Worm (Caenorhabditis elegans) whole organism, L4 larva: ENCODE data around the gene nhr-233.

Experiments used
- F49E8.2 ChIP-seq: sonication (generic microtip); optimal IDR thresholded peaks from 2 replicates; lab custom pipeline; 2016; ENCODE audit warnings: missing compliant biosample characterization, mild to moderate bottlenecking, missing genetic modification characterization, borderline replicate concordance
- R02D3.7 ChIP-seq: fragments of 150-350 bp; sonication (generic microtip); optimal IDR thresholded peaks from 3 replicates; lab custom pipeline; 2014; ENCODE audit warnings: missing biosample characterization, missing genetic modification characterization
- Y105C5A.15 ChIP-seq: fragments of 200-800 bp; sonication (Bioruptor generic); IDR thresholded peaks from 2 replicates; pipeline ENCODE4 v1.3.6; 2022; ENCODE audit warnings: missing genetic modification characterization, missing compliant biosample characterization
- Y5F2A.4 ChIP-seq: fragments of 200-800 bp; sonication (Bioruptor generic); optimal IDR thresholded peaks from 2 replicates; lab custom pipeline; 2018; ENCODE audit warnings: mild to moderate bottlenecking, missing genetic modification characterization, missing compliant biosample characterization
- Y75B8A.6 ChIP-seq: fragments of 200-800 bp; sonication (Bioruptor generic); IDR thresholded peaks from 2 replicates; pipeline ENCODE4 v1.3.6; 2022; ENCODE audit warnings: missing genetic modification reagents, missing genetic modification characterization, missing compliant biosample characterization
- ZK337.2 ChIP-seq: fragments of 200-800 bp; sonication (Bioruptor generic); IDR thresholded peaks from 2 replicates; pipeline ENCODE4 v1.3.6; 2022; ENCODE audit warnings: missing genetic modification reagents, missing genetic modification characterization, missing compliant biosample characterization
- attf-4 ChIP-seq: sonication (generic microtip); optimal IDR thresholded peaks from 3 replicates; lab custom pipeline; 2017; ENCODE audit warnings: missing biosample characterization, missing genetic modification characterization
- ceh-32 ChIP-seq: sonication (generic microtip); optimal IDR thresholded peaks from 2 replicates; lab custom pipeline; 2016; ENCODE audit warnings: mild to moderate bottlenecking, missing genetic modification characterization, missing compliant biosample characterization; ENCODE audit not compliant: poor library complexity
- ceh-62 ChIP-seq: sonication (generic microtip); optimal IDR thresholded peaks from 2 replicates; lab custom pipeline; 2017; ENCODE audit warnings: missing biosample characterization, missing genetic modification characterization
- ces-1 ChIP-seq: fragments of 150-350 bp; sonication (generic microtip); optimal IDR thresholded peaks from 4 replicates; lab custom pipeline; 2014; ENCODE audit warnings: missing biosample characterization, missing genetic modification reagents, missing genetic modification characterization
- daf-16 ChIP-seq, 3 experiments: sonication (generic microtip); optimal IDR thresholded peaks; 2 replicates each; lab custom pipeline; 2016 to 2017; ENCODE audit warnings: missing genetic modification characterization in 3 of 3, missing genetic modification reagents in 3 of 3, mild to moderate bottlenecking in 2 of 3, missing compliant biosample characterization in 2 of 3, missing biosample characterization in 1 of 3, moderate library complexity in 1 of 3
- daf-19 ChIP-seq: fragments of 200-800 bp; sonication (Bioruptor generic); conservative IDR thresholded peaks from 2 replicates; pipeline ENCODE4 v1.3.6; 2022; ENCODE audit warnings: missing genetic modification characterization, missing compliant biosample characterization
- dmd-6 ChIP-seq: fragments of 200-800 bp; sonication (Bioruptor generic); IDR thresholded peaks from 2 replicates; pipeline ENCODE4 v1.3.6; 2022; ENCODE audit warnings: missing genetic modification reagents, missing genetic modification characterization, missing compliant biosample characterization
- dmd-9 ChIP-seq: fragments of 200-800 bp; sonication (Bioruptor generic); IDR thresholded peaks from 2 replicates; pipeline ENCODE4 v1.3.6; 2022; ENCODE audit warnings: missing genetic modification reagents, missing genetic modification characterization, missing compliant biosample characterization
- dpl-1 ChIP-seq: fragments of 150-350 bp; optimal IDR thresholded peaks from 2 replicates; lab custom pipeline; 2014; ENCODE audit warnings: missing biosample characterization, missing genetic modification reagents, missing genetic modification characterization
- duxl-1 ChIP-seq: sonication (generic microtip); optimal IDR thresholded peaks from 2 replicates; lab custom pipeline; 2016; ENCODE audit warnings: mild to moderate bottlenecking, missing genetic modification characterization, moderate library complexity, missing compliant biosample characterization; ENCODE audit not compliant: poor library complexity
- dve-1 ChIP-seq: sonication (generic microtip); optimal IDR thresholded peaks from 2 replicates; lab custom pipeline; 2017; ENCODE audit warnings: antibody characterized with exemption, mild to moderate bottlenecking, missing genetic modification characterization, missing compliant biosample characterization; ENCODE audit not compliant: insufficient read depth
- fkh-10 ChIP-seq: fragments of 150-350 bp; optimal IDR thresholded peaks from 2 replicates; lab custom pipeline; 2014; ENCODE audit warnings: missing biosample characterization, missing genetic modification reagents, missing genetic modification characterization
- fos-1 ChIP-seq: fragments of 150-350 bp; optimal IDR thresholded peaks from 2 replicates; lab custom pipeline; 2014; ENCODE audit warnings: missing biosample characterization, missing genetic modification characterization
- gei-8 ChIP-seq: fragments of 200-800 bp; sonication (Bioruptor generic); optimal IDR thresholded peaks from 2 replicates; lab custom pipeline; 2018; ENCODE audit warnings: mild to moderate bottlenecking, missing genetic modification characterization, missing compliant biosample characterization
- hif-1 ChIP-seq, 2 experiments: sonication (generic microtip); optimal IDR thresholded peaks; 2 replicates each; lab custom pipeline; 2016 to 2017; ENCODE audit warnings: missing compliant biosample characterization in 2 of 2, missing genetic modification characterization in 2 of 2, missing genetic modification reagents in 2 of 2, missing genotype in 2 of 2, mild to moderate bottlenecking in 1 of 2
- hlh-11 ChIP-seq: fragments of 200-800 bp; sonication (Bioruptor generic); optimal IDR thresholded peaks from 2 replicates; lab custom pipeline; 2018; ENCODE audit warnings: mild to moderate bottlenecking, missing genetic modification characterization, missing compliant biosample characterization
- hmg-1.1 ChIP-seq: fragments of 200-800 bp; sonication (Bioruptor generic); IDR thresholded peaks from 2 replicates; pipeline ENCODE4 v1.3.6; 2022; ENCODE audit warnings: missing genetic modification reagents, missing genetic modification characterization, missing compliant biosample characterization
- jun-1 ChIP-seq: fragments of 150-350 bp; optimal IDR thresholded peaks from 2 replicates; lab custom pipeline; 2014; ENCODE audit warnings: missing biosample characterization, missing genetic modification reagents, missing genetic modification characterization
- lin-39 ChIP-seq: fragments of 150-350 bp; optimal IDR thresholded peaks from 2 replicates; lab custom pipeline; 2014; ENCODE audit warnings: missing biosample characterization, missing genetic modification reagents, missing genetic modification characterization
- lsy-2 ChIP-seq, 2 experiments: fragments of 150-350 bp in 1 of 2; sonication (generic microtip) in 1 of 2; optimal IDR thresholded peaks; 2 replicates each; lab custom pipeline; 2014 to 2017; ENCODE audit warnings: missing biosample characterization in 2 of 2, missing genetic modification characterization in 2 of 2
- madf-9 ChIP-seq: fragments of 200-800 bp; sonication (Bioruptor generic); conservative IDR thresholded peaks from 2 replicates; pipeline ENCODE4 v1.3.6; 2022; ENCODE audit warnings: missing genetic modification reagents, missing genetic modification characterization, missing compliant biosample characterization
- mdl-1 ChIP-seq, 2 experiments: fragments of 150-350 bp in 1 of 2; sonication (generic microtip) in 1 of 2; optimal IDR thresholded peaks; 2 replicates each; lab custom pipeline; 2014 to 2017; ENCODE audit warnings: missing biosample characterization in 2 of 2, missing genetic modification characterization in 2 of 2
- nhr-10 ChIP-seq: fragments of 150-350 bp; optimal IDR thresholded peaks from 2 replicates; lab custom pipeline; 2014; ENCODE audit warnings: missing biosample characterization, missing genetic modification characterization
- nhr-11 ChIP-seq: fragments of 150-350 bp; optimal IDR thresholded peaks from 2 replicates; lab custom pipeline; 2014; ENCODE audit warnings: missing biosample characterization, missing genetic modification characterization
- nhr-111 ChIP-seq: fragments of 200-800 bp; sonication (Bioruptor generic); optimal IDR thresholded peaks from 2 replicates; lab custom pipeline; 2018; ENCODE audit warnings: mild to moderate bottlenecking, missing genetic modification characterization, missing compliant biosample characterization
- nhr-28 ChIP-seq: fragments of 150-350 bp; optimal IDR thresholded peaks from 2 replicates; lab custom pipeline; 2014; ENCODE audit warnings: missing biosample characterization, missing genetic modification characterization
- nhr-41 ChIP-seq: fragments of 200-800 bp; sonication (Bioruptor generic); IDR thresholded peaks from 2 replicates; pipeline ENCODE4 v1.3.6; 2022; ENCODE audit warnings: missing genetic modification reagents, missing genetic modification characterization, missing compliant biosample characterization
- nhr-77 ChIP-seq: fragments of 150-350 bp; optimal IDR thresholded peaks from 2 replicates; lab custom pipeline; 2014; ENCODE audit warnings: missing biosample characterization, missing genetic modification characterization
- pqm-1 ChIP-seq: sonication (generic microtip); optimal IDR thresholded peaks from 2 replicates; lab custom pipeline; 2017; ENCODE audit warnings: missing biosample characterization, missing genetic modification characterization
- rbr-2 ChIP-seq: sonication (generic microtip); optimal IDR thresholded peaks from 2 replicates; lab custom pipeline; 2016; ENCODE audit warnings: missing genotype, missing genetic modification characterization, missing compliant biosample characterization
- set-16 ChIP-seq: fragments of 200-800 bp; sonication (Bioruptor generic); IDR thresholded peaks from 2 replicates; pipeline ENCODE4 v1.3.6; 2022; ENCODE audit warnings: missing genetic modification reagents, missing genetic modification characterization, missing compliant biosample characterization
- skn-1 ChIP-seq: fragments of 150-350 bp; optimal IDR thresholded peaks from 2 replicates; lab custom pipeline; 2014; ENCODE audit warnings: missing biosample characterization, missing genetic modification characterization
- spr-1 ChIP-seq: sonication (generic microtip); optimal IDR thresholded peaks from 2 replicates; lab custom pipeline; 2016; ENCODE audit warnings: mild to moderate bottlenecking, missing genetic modification characterization, missing compliant biosample characterization
- spr-3 ChIP-seq: fragments of 200-800 bp; sonication (Bioruptor generic); optimal IDR thresholded peaks from 2 replicates; lab custom pipeline; 2018; ENCODE audit warnings: mild to moderate bottlenecking, missing genetic modification characterization, missing compliant biosample characterization
- tra-1 ChIP-seq: fragments of 200-800 bp; sonication (Bioruptor generic); IDR thresholded peaks from 2 replicates; pipeline ENCODE4 v1.3.6; 2022; ENCODE audit warnings: missing genetic modification reagents, missing genetic modification characterization, missing compliant biosample characterization
- unc-39 ChIP-seq: sonication (generic microtip); optimal IDR thresholded peaks from 2 replicates; lab custom pipeline; 2017; ENCODE audit warnings: missing biosample characterization, missing genetic modification characterization
- unc-62 ChIP-seq, 3 experiments: fragments of 150-350 bp in 1 of 3; sonication (generic microtip); optimal IDR thresholded peaks in 2 of 3; peaks in 1 of 3; 1 replicate in 1 of 3; 2 replicates in 2 of 3; lab custom pipeline; 2014 to 2017; ENCODE audit warnings: missing biosample characterization in 3 of 3, missing genetic modification characterization in 3 of 3, missing genetic modification reagents in 3 of 3, missing genotype in 1 of 3
- zag-1 ChIP-seq: fragments of 150-350 bp; optimal IDR thresholded peaks from 2 replicates; lab custom pipeline; 2014; ENCODE audit warnings: missing biosample characterization, missing genetic modification characterization
- zfp-3 ChIP-seq: fragments of 200-800 bp; sonication (Bioruptor generic); conservative IDR thresholded peaks from 2 replicates; pipeline ENCODE4 v1.3.6; 2022; ENCODE audit warnings: missing genetic modification reagents, missing genetic modification characterization, missing compliant biosample characterization

nhr-233 gene

ce11 chrV:16570697-16571096, at the start of gene nhr-233:
TSS of gene nhr-233 (minus strand) at chrV:16570797.
- TF ChIP-seq unc-39, result no peak
- peak in 1 of 2 experiments; percentile 19 for TF ChIP-seq unc-62 (GFP tag; optimal IDR thresholded peaks at IDR 0.05 in 1 of 2; lab: Kevin White, UChicago)
- TF ChIP-seq unc-62 (tag; optimal IDR thresholded peaks at IDR 0.05; lab: Kevin White, UChicago), result no peak
- no peak for TF ChIP-seq R02D3.7

- TF ChIP-seq hif-1 (tag; optimal IDR thresholded peaks at IDR 0.05; lab: Kevin White, UChicago) (no peak), dmd-9 (GFP tag; lab: Robert Waterston, UW) (no peak)
Observed at ce11 chrV:16617462-16617861, 46.9 kb upstream of the nhr-233 start, which contains the start of gene Y70C5A.4. TSS of gene Y70C5A.4 (plus strand) at chrV:16617762.

ce11 chrV:16610791-16611385, 40.3 kb upstream of the nhr-233 start, which contains the start of gene srw-54:
TSS of gene srw-54 (plus strand) at chrV:16611335.
- TF ChIP-seq nhr-11 (tag; lab: Kevin White, UChicago) (no peak), dve-1 (peak; percentile 23), ZK337.2 (GFP tag; lab: Robert Waterston, UW) (no peak), pqm-1 (peak; percentile 29), madf-9 (GFP tag; lab: Robert Waterston, UW) (no peak), nhr-28 (peak; percentile 59), Y105C5A.15 (no peak), lsy-2 (tag; optimal IDR thresholded peaks at IDR 0.05; lab: Kevin White, UChicago) (no peak), set-16 (GFP tag; lab: Robert Waterston, UW) (no peak), skn-1 (tag; lab: Kevin White, UChicago) (no peak), spr-3 (GFP tag; lab: Kevin White, UChicago) (no peak), F49E8.2 (tag; lab: Kevin White, UChicago) (no peak), rbr-2 (tag; lab: Kevin White, UChicago) (no peak), fkh-10 (no peak), attf-4 (tag; lab: Kevin White, UChicago) (no peak), daf-16 (GFP tag; optimal IDR thresholded peaks at IDR 0.05; lab: Kevin White, UChicago) (no peak), daf-16 (tag; optimal IDR thresholded peaks at IDR 0.05; lab: Kevin White, UChicago) (peak; percentile 92), lin-39 (no peak), ceh-62 (tag; lab: Kevin White, UChicago) (no peak), dpl-1 (GFP tag; lab: Kevin White, UChicago) (no peak), dmd-6 (GFP tag; lab: Robert Waterston, UW) (peak; percentile 38; the same call in 1 of the 2 replicates), hlh-11 (no peak), ces-1 (GFP tag; lab: Kevin White, UChicago) (no peak), nhr-41 (GFP tag; lab: Robert Waterston, UW) (no peak), jun-1 (no peak)
- TF ChIP-seq, all 104 proteins: peak for 5

- no peak for TF ChIP-seq nhr-111 (GFP tag; lab: Kevin White, UChicago)
- no peak for TF ChIP-seq Y5F2A.4 (GFP tag; lab: Kevin White, UChicago)
- peak; percentile 28 for TF ChIP-seq dve-1
- TF ChIP-seq spr-1 (tag; lab: Kevin White, UChicago), result no peak
- no peak for TF ChIP-seq Y75B8A.6 (GFP tag; lab: Robert Waterston, UW)
- TF ChIP-seq nhr-77 (tag; lab: Kevin White, UChicago), result peak; percentile 54
- TF ChIP-seq hmg-1.1 (GFP tag; lab: Robert Waterston, UW), result no peak
- no peak for TF ChIP-seq zfp-3 (GFP tag; lab: Robert Waterston, UW)
- no peak for TF ChIP-seq fos-1 (tag; lab: Kevin White, UChicago)
- TF ChIP-seq zag-1, result no peak
- no peak for TF ChIP-seq hif-1 (tag; optimal IDR thresholded peaks at IDR 0.05; lab: Kevin White, UChicago)
- TF ChIP-seq pqm-1, result peak; percentile 82
- no peak for TF ChIP-seq ceh-32 (tag; lab: Kevin White, UChicago)
- no peak for TF ChIP-seq nhr-10 (tag; lab: Kevin White, UChicago)
- no peak for TF ChIP-seq daf-19 (GFP tag; lab: Robert Waterston, UW)
- TF ChIP-seq tra-1 (GFP tag; lab: Robert Waterston, UW), result no peak
- TF ChIP-seq R02D3.7, result no peak
- no peak for TF ChIP-seq gei-8 (GFP tag; lab: Kevin White, UChicago)
- TF ChIP-seq nhr-41 (GFP tag; lab: Robert Waterston, UW), result no peak
- TF ChIP-seq Y105C5A.15, result no peak
- no peak for TF ChIP-seq mdl-1 (tag; optimal IDR thresholded peaks at IDR 0.05; lab: Kevin White, UChicago)
- no peak for TF ChIP-seq duxl-1 (tag; lab: Kevin White, UChicago)
Observed at ce11 chrV:16610094-16610493, 39.5 kb upstream of the nhr-233 start.
